Fruit fly (Drosophila melanogaster) whole organism, larva: ENCODE data around the gene Arglu1.
A peak's percentile ranks its signal among the peaks of the same experiment; 100 is the strongest.

ENCODE experiments used
- noc ChIP-seq: fragments of 200-800 bp; sonication (Bioruptor generic); optimal IDR thresholded peaks from 3 replicates; lab custom pipeline; 2019; ENCODE audit warnings: missing biosample characterization, mild to moderate bottlenecking, missing genetic modification characterization, moderate library complexity

Gene Arglu1

dm6 chr2L:9949178-9950062 lies 11.5 kb upstream of the Arglu1 start:
- TF ChIP-seq noc (tag; lab: Kevin White, UChicago): peak; percentile 80

- TF ChIP-seq noc (tag; lab: Kevin White, UChicago): no peak
These were observed 10.6 kb upstream of the Arglu1 start for dm6 chr2L:9948520-9948858.

- TF ChIP-seq noc (tag; lab: Kevin White, UChicago): peak; percentile 28
These were observed 10.0 kb upstream of the Arglu1 start for dm6 chr2L:9947738-9948519.

dm6 chr2L:9947265-9947664 lies 9.3 kb upstream of the Arglu1 start, which contains the start of gene CG5853:
Gene CG5853 (minus strand): TSS chr2L:9947648.
- TF ChIP-seq noc (tag; lab: Kevin White, UChicago): peak; percentile 56

dm6 chr2L:9946051-9946450 lies 8.1 kb upstream of the Arglu1 start:
- no peak for TF ChIP-seq noc (tag; lab: Kevin White, UChicago)

- no peak for TF ChIP-seq noc (tag; lab: Kevin White, UChicago)
These were observed 7.2 kb upstream of the Arglu1 start for dm6 chr2L:9945086-9945485.

dm6 chr2L:9943521-9943920 lies 5.6 kb upstream of the Arglu1 start:
- TF ChIP-seq noc (tag; lab: Kevin White, UChicago): peak; percentile 61

- TF ChIP-seq noc (tag; lab: Kevin White, UChicago): peak; percentile 43
These were observed 810 bp upstream of the Arglu1 start, which contains the start of the genes Datp and CG4619 for dm6 chr2L:9938631-9939256. Gene Datp (minus strand): TSS chr2L:9938790. Gene CG4619 (plus strand): TSS chr2L:9938863.

- no peak for TF ChIP-seq noc (tag; lab: Kevin White, UChicago)
These were observed 4.9 kb downstream of the Arglu1 start, which contains the start of gene Cpr30F for dm6 chr2L:9933063-9933462. Gene Cpr30F (minus strand): TSS chr2L:9933163.

dm6 chr2L:9930280-9930679 lies 7.7 kb downstream of the Arglu1 start, which contains the start of gene CG42367:
Gene CG42367 (plus strand): TSS chr2L:9930580.
- no peak for TF ChIP-seq noc (tag; lab: Kevin White, UChicago)

dm6 chr2L:9924765-9925164 lies 13.2 kb downstream of the Arglu1 start, which contains the start of the genes TbCMF46 and CG42366:
Gene TbCMF46 (minus strand): TSS chr2L:9924865.
Gene CG42366 (plus strand): TSS chr2L:9925161.
- TF ChIP-seq noc (tag; lab: Kevin White, UChicago): no peak

dm6 chr2L:9921401-9921800 lies 16.5 kb downstream of the Arglu1 start, which contains the start of gene CG4592:
Gene CG4592 (plus strand): TSS chr2L:9921633.
- no peak for TF ChIP-seq noc (tag; lab: Kevin White, UChicago)

dm6 chr2L:9919949-9920348 lies 18.0 kb downstream of the Arglu1 start, which contains the start of gene CG4594:
Gene CG4594 (plus strand): TSS chr2L:9920160.
- TF ChIP-seq noc (tag; lab: Kevin White, UChicago): no peak

- TF ChIP-seq noc (tag; lab: Kevin White, UChicago): no peak
These were observed 18.7 kb downstream of the Arglu1 start for dm6 chr2L:9919218-9919617.
